Fruit fly (Drosophila melanogaster): ENCODE results near the gene pon.

pon gene

DNA sequence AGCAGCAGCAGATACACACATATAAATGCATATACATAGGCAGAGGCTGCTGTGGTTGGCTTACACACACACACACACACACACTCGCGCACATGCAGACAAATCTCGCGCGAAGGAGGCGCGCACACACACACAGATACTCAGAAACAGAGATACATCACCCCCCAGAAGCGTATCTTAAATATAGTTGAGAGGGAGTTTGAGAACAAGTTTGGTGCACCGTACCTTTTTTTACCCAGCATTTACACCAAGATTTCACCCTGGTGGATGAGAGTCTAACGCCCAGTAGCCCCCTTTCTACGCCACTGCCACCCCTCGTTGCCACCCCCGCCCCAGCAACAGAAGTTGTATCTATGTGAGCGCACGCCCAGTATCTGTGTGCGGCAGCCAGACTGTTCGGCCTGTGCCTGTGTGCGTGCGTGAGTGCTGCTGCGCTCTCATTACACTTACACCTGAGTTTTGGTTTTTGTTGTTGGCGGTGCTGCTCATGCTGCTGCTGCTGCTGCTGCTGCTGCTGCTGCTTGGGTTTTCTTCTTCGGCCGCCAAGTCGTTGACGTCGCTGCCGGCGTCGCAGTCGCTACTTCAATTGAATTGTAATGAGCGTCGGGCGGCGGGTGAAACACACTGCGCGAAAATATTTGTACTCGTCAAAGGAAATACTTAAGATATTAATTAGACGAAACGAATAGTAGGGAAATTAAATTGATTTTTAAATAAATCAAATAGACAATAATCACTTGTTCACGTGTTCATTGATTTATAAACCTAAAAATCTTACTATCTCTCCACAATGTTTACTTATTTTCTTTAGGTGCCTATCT is 46.0 kb upstream of the pon start (continued):
- TF ChIP-seq nau (GFP tag; optimal IDR thresholded peaks at IDR 0.05) = peak; percentile 68
- peak; percentile 89 for TF ChIP-seq croc (GFP tag; conservative IDR thresholded peaks at IDR 0.05)
- TF ChIP-seq CG10565 (GFP tag; optimal IDR thresholded peaks at IDR 0.05) = no peak
- peak; percentile 97 for TF ChIP-seq CG1603 (tag; optimal IDR thresholded peaks at IDR 0.05)
- TF ChIP-seq wor (GFP tag; IDR thresholded peaks at IDR 0.05) = peak; percentile 83
- peak; percentile 12 for TF ChIP-seq HLH54F (GFP tag; optimal IDR thresholded peaks at IDR 0.05)
- TF ChIP-seq tna (GFP tag; IDR thresholded peaks at IDR 0.05; ENCODE audit: partially characterized antibody) = no peak
- peak; percentile 84 for TF ChIP-seq CG11093 (GFP tag; IDR thresholded peaks at IDR 0.05)
- peak; percentile 17 to 54 for TF ChIP-seq Pdp1 (GFP tag; optimal IDR thresholded peaks at IDR 0.05)
- peak; percentile 92 for TF ChIP-seq CG14441 (GFP tag; IDR thresholded peaks at IDR 0.05)
- peak; percentile 42 for TF ChIP-seq CG31388 (GFP tag; optimal IDR thresholded peaks at IDR 0.05)
- no peak for TF ChIP-seq Myb (GFP tag; optimal IDR thresholded peaks at IDR 0.05)
- TF ChIP-seq CG13424 (tag; optimal IDR thresholded peaks at IDR 0.05) = peak; percentile 81
- TF ChIP-seq CG6175 (GFP tag; IDR thresholded peaks at IDR 0.05) = peak; percentile 82
- TF ChIP-seq insv (GFP tag; optimal IDR thresholded peaks at IDR 0.05) = no peak
- TF ChIP-seq CG14965 (GFP tag; optimal IDR thresholded peaks at IDR 0.05; ENCODE audit: borderline replicate concordance) = no peak
- peak; percentile 41 for TF ChIP-seq Spps (tag; optimal IDR thresholded peaks at IDR 0.05)
- TF ChIP-seq CG14710 (tag; optimal IDR thresholded peaks at IDR 0.05) = peak; percentile 51
- peak; percentile 73 for TF ChIP-seq Fer1 (GFP tag; optimal IDR thresholded peaks at IDR 0.05)
- TF ChIP-seq CG16863 (GFP tag; optimal IDR thresholded peaks at IDR 0.05) = peak; percentile 51
- TF ChIP-seq bowl (GFP tag; IDR thresholded peaks at IDR 0.05) = peak; percentile 79
- no peak for TF ChIP-seq sima (GFP tag; optimal IDR thresholded peaks at IDR 0.05)
- TF ChIP-seq fu2 (GFP tag; optimal IDR thresholded peaks at IDR 0.05) = peak; percentile 23
- TF ChIP-seq CG16813 (GFP tag; IDR thresholded peaks at IDR 0.05; ENCODE audit: partially characterized antibody) = no peak
- TF ChIP-seq CG13296 (GFP tag; optimal IDR thresholded peaks at IDR 0.05) = peak; percentile 26
- peak; percentile 91 for TF ChIP-seq CG6272 (GFP tag; IDR thresholded peaks at IDR 0.05)
- TF ChIP-seq Doc2 (GFP tag; IDR thresholded peaks at IDR 0.05) = peak; percentile 69; the same call in 1 of the 2 replicates
- peak; percentile 31 for TF ChIP-seq CG13894 (tag; optimal IDR thresholded peaks at IDR 0.05)
- peak; percentile 91 for TF ChIP-seq ase (GFP tag; IDR thresholded peaks at IDR 0.05)
- TF ChIP-seq fru (optimal IDR thresholded peaks at IDR 0.05) = no peak
- peak; percentile 10 for TF ChIP-seq YL-1 (GFP tag; optimal IDR thresholded peaks at IDR 0.05)
- TF ChIP-seq Trl (optimal IDR thresholded peaks at IDR 0.05) = peak; percentile 11 to 18
- TF ChIP-seq Trl (GFP tag; optimal IDR thresholded peaks at IDR 0.05) = peak; percentile 49
- TF ChIP-seq Fer3 (tag; optimal IDR thresholded peaks at IDR 0.05) = peak; percentile 70
- TF ChIP-seq pita (GFP tag; optimal IDR thresholded peaks at IDR 0.05) = no peak
- peak; percentile 82 for TF ChIP-seq ATbp (GFP tag; optimal IDR thresholded peaks at IDR 0.05)
- peak; percentile 91 for TF ChIP-seq tgo (GFP tag; IDR thresholded peaks at IDR 0.05)
- TF ChIP-seq Dek (tag; optimal IDR thresholded peaks at IDR 0.05) = peak; percentile 64
- TF ChIP-seq zfh2 (GFP tag; optimal IDR thresholded peaks at IDR 0.05) = no peak
- no peak for TF ChIP-seq mld (GFP tag; IDR thresholded peaks at IDR 0.05; ENCODE audit: partially characterized antibody)
- TF ChIP-seq CG32532 (GFP tag; IDR thresholded peaks at IDR 0.05) = peak; percentile 92
- TF ChIP-seq nom (GFP tag; optimal IDR thresholded peaks at IDR 0.05) = peak; percentile 67
- peak; percentile 56 for TF ChIP-seq CG6254 (GFP tag; optimal IDR thresholded peaks at IDR 0.05)
- peak; percentile 81 for TF ChIP-seq wdn (GFP tag; IDR thresholded peaks at IDR 0.05)
- peak; percentile 75 for TF ChIP-seq CG2875 (GFP tag; optimal IDR thresholded peaks at IDR 0.05)
- TF ChIP-seq CG10959 (GFP tag; IDR thresholded peaks at IDR 0.05) = peak; percentile 88
- TF ChIP-seq CG3163 (GFP tag; optimal IDR thresholded peaks at IDR 0.05) = no peak
- TF ChIP-seq peb (GFP tag; IDR thresholded peaks at IDR 0.05) = peak; percentile 86
- TF ChIP-seq wek (GFP tag; optimal IDR thresholded peaks at IDR 0.05) = peak; percentile 23

All from whole organism, embryonic.